Worm (Caenorhabditis elegans): ENCODE measurements around the gene F38B7.3.
A peak's percentile ranks its signal among the peaks of the same experiment; 100 is the strongest.

- TF ChIP-seq fkh-10 (GFP tag; optimal IDR thresholded peaks at IDR 0.05) (no peak), mdl-1 (tag; optimal IDR thresholded peaks at IDR 0.05) (peak in 1 of 2 experiments; percentile 57), egl-27 (tag; optimal IDR thresholded peaks at IDR 0.05) (peak in 1 of 2 experiments; percentile 58), unc-30 (tag; optimal IDR thresholded peaks at IDR 0.05) (no peak), ztf-4 (tag; optimal IDR thresholded peaks at IDR 0.05) (no peak), tlp-1 (tag; optimal IDR thresholded peaks at IDR 0.05) (no peak), ztf-11 (tag; optimal IDR thresholded peaks at IDR 0.05) (no peak)
Observed at ce11 chrV:11532964-11533363, 15.9 kb upstream of the F38B7.3 start.
